Fruit fly (Drosophila melanogaster) ovary, adult (tissue): ENCODE results near the gene CG32301.

Experiments
- CG17801 ChIP-seq: fragments of 200-800 bp; optimal IDR thresholded peaks from 2 replicates; lab custom pipeline; 2019; ENCODE audit warnings: missing biosample characterization, mild to moderate bottlenecking, missing genetic modification characterization, moderate library complexity; ENCODE audit not compliant: partially characterized antibody

CG32301 gene

dm6 chr3L:2262515-2262944, 18.3 kb downstream of the CG32301 start, which contains the start of the genes oxt and CG13807:
Gene oxt (minus strand): TSS chr3L:2262664.
Gene CG13807 (plus strand): TSS chr3L:2262919.
- TF ChIP-seq CG17801: peak; percentile 93

dm6 chr3L:2265692-2266444, 21.6 kb downstream of the CG32301 start, which contains the start of the genes ecd and CG13806:
Gene ecd (minus strand): TSS chr3L:2265857.
Gene CG13806 (plus strand): TSS chr3L:2266394.
- TF ChIP-seq CG17801: no peak

DNA sequence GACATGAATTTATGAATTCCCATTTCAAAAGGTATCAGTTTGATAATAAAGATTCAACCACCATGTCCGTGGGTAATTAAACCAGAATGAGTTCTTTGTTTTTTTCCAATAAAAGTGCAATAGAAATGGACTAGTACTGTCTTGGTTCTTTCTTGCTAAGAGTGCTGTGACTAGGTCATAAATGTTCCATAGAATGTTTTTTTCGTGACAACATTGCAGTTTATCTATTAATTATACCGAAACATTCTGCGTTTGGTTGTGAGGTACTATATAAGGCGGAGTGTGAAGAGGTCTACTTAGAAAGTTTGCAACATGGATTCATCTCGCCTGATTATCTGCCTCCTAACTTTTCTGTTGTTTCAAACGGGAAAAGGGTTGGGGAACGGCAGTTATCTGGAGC, 23.3 kb downstream of the CG32301 start, which contains the start of gene obst-I:
Gene obst-I, plus strand, starts transcription at position 301 of the 400 bp plus-strand sequence.
- no peak for TF ChIP-seq CG17801

- no peak for TF ChIP-seq CG17801
Measured at dm6 chr3L:2268525-2268924, 24.2 kb downstream of the CG32301 start, which contains the start of gene CG32302. Gene CG32302 (plus strand): TSS chr3L:2268825.

dm6 chr3L:2272669-2273068, 28.4 kb downstream of the CG32301 start, which contains the start of gene yellow-g:
Gene yellow-g (minus strand): TSS chr3L:2272769.
- no peak for TF ChIP-seq CG17801

DNA sequence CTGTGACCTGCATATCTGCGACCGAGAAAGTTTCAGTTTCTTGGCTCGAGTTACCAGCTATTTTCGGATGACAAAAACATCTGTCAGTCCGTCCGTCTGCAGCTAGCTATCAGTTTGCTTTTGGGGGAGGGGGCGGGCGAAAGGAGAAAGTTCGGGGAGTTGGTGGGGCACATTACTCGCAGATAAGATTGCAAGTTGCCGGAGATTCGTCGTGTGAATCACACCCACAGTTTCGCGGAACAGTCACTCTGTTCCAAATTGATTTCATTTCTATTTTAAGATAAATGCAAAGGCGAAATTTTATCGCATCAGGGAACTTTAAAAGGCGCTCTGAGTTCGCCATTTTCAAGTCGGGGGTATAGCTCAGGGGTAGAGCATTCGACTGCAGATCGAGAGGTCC, 29.1 kb downstream of the CG32301 start:
- TF ChIP-seq CG17801: no peak

DNA sequence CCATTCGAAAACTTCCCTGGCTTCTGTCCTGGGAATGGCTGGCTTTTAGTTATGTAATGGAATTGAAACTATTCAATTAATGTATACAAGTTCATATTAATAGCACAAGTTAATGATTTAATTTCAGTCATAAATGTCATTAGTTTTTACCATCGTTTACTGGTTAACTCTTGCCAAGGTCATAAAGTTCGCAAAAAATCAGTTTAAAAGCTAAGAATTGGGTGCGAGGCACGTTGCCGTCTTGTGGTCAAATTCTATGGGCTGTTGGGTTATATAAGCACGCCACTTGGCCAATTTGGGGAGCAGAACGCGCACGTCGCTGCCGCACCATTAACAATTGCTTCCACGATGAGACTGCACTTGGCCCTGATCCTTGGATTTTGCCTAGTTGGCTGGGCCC, 32.0 kb downstream of the CG32301 start, which contains the start of gene yellow-g2:
Gene yellow-g2, plus strand, starts transcription at position 301 of the 400 bp plus-strand sequence.
- no peak for TF ChIP-seq CG17801

DNA sequence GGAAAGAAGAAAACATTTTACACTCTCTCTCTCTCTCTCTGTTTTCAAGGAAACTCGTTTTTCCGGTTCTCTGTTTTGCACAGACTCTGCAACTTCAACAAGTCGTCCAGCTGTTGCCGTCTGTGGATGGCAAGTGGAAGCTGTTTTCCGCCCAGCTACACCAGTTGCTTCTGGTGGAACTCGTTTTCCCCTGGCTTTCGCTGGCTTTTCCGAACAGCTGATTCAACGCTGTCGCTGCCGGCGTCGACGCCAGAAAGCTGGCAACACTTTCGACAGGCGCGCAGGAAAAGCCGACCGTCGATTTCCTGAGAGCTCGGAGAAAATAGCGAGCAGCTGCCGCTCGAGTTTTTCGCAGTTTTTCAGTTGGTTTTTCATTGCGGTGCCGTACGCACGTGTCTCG, 38.2 kb downstream of the CG32301 start, which contains the start of gene MsR2:
Gene MsR2, plus strand, starts transcription at position 378 of the 400 bp plus-strand sequence.
- no peak for TF ChIP-seq CG17801
